Fruit fly (Drosophila melanogaster): ENCODE measurements around the gene kin17.

The kin17 gene

dm6 chr3L:20349333-20349924 is 7.2 kb upstream of the kin17 start:
- TF ChIP-seq Ets21C (GFP tag; optimal IDR thresholded peaks at IDR 0.05) (no peak), lz (GFP tag; optimal IDR thresholded peaks at IDR 0.05) (no peak), Eip78C (GFP tag) (peak; percentile 73), dac (GFP tag; optimal IDR thresholded peaks at IDR 0.05) (no peak), Met (GFP tag; optimal IDR thresholded peaks at IDR 0.05) (no peak), svp (GFP tag) (peak; percentile 89), CG15336 (GFP tag; IDR thresholded peaks at IDR 0.05) (peak; percentile 22; the same call in 1 of the 2 replicates), Sox14 (GFP tag; optimal IDR thresholded peaks at IDR 0.05) (peak; percentile 87), Eip75B (GFP tag; optimal IDR thresholded peaks at IDR 0.05) (peak; percentile 13), vri (GFP tag; optimal IDR thresholded peaks at IDR 0.05) (peak; percentile 25), dsx (GFP tag; optimal IDR thresholded peaks at IDR 0.05; ENCODE audit: poor library complexity, severe bottlenecking) (no peak), Smox (GFP tag; optimal IDR thresholded peaks at IDR 0.05) (no peak), CG8119 (GFP tag; IDR thresholded peaks at IDR 0.05) (0 out of 3 replicates have a peak, but pooled peaks have one; percentile 32), CG32006 (GFP tag; optimal IDR thresholded peaks at IDR 0.05) (no peak)

- no peak for TF ChIP-seq dac (GFP tag; optimal IDR thresholded peaks at IDR 0.05)
- no peak for TF ChIP-seq eg (GFP tag; IDR thresholded peaks at IDR 0.05)
- no peak for TF ChIP-seq CG15336 (GFP tag; IDR thresholded peaks at IDR 0.05)
- TF ChIP-seq CG6808 (GFP tag; optimal IDR thresholded peaks at IDR 0.05), result no peak
- TF ChIP-seq CG3919 (GFP tag; optimal IDR thresholded peaks at IDR 0.05), result no peak
- TF ChIP-seq Hr39 (GFP tag; optimal IDR thresholded peaks at IDR 0.05), result no peak
- TF ChIP-seq CG1621 (tag; optimal IDR thresholded peaks at IDR 0.05), result no peak
- no peak for TF ChIP-seq Sox14 (GFP tag; optimal IDR thresholded peaks at IDR 0.05)
These were observed 3.5 kb upstream of the kin17 start, which contains the start of gene CG5618 for dm6 chr3L:20353149-20353548. Gene CG5618, plus strand, starts transcription at chr3L:20353449.

- TF ChIP-seq spab (GFP tag; optimal IDR thresholded peaks at IDR 0.05), result no peak
- no peak for TF ChIP-seq lz (GFP tag; optimal IDR thresholded peaks at IDR 0.05)
- TF ChIP-seq CG10631 (GFP tag; optimal IDR thresholded peaks at IDR 0.05), result no peak
- TF ChIP-seq CG31627 (GFP tag; optimal IDR thresholded peaks at IDR 0.05), result peak; percentile 8
- TF ChIP-seq CG6854 (GFP tag; optimal IDR thresholded peaks at IDR 0.05), result no peak
- TF ChIP-seq Gug (GFP tag; IDR thresholded peaks at IDR 0.05), result no peak
- no peak; the same call in 2 of the 3 replicates for TF ChIP-seq CG6163 (GFP tag; IDR thresholded peaks at IDR 0.05)
- peak; percentile 48 for TF ChIP-seq CG15336 (GFP tag; IDR thresholded peaks at IDR 0.05)
- TF ChIP-seq dac (GFP tag; optimal IDR thresholded peaks at IDR 0.05), result no peak
- TF ChIP-seq Sox102F (GFP tag; optimal IDR thresholded peaks at IDR 0.05), result no peak
- TF ChIP-seq CG11902 (GFP tag; optimal IDR thresholded peaks at IDR 0.05), result no peak
- no peak for TF ChIP-seq Sox15 (GFP tag; optimal IDR thresholded peaks at IDR 0.05)
- TF ChIP-seq Ets21C (GFP tag; optimal IDR thresholded peaks at IDR 0.05), result no peak
- TF ChIP-seq Met (GFP tag; optimal IDR thresholded peaks at IDR 0.05), result no peak
- TF ChIP-seq fkh (GFP tag; optimal IDR thresholded peaks at IDR 0.05), result no peak
- TF ChIP-seq eg (GFP tag; IDR thresholded peaks at IDR 0.05), result no peak
- TF ChIP-seq cyc (GFP tag; optimal IDR thresholded peaks at IDR 0.05), result no peak
- TF ChIP-seq CG4318 (GFP tag; optimal IDR thresholded peaks at IDR 0.05), result no peak
- no peak for TF ChIP-seq OdsH (GFP tag; optimal IDR thresholded peaks at IDR 0.05)
- TF ChIP-seq CG32006 (GFP tag; optimal IDR thresholded peaks at IDR 0.05), result no peak
- peak; percentile 46 for TF ChIP-seq vri (GFP tag; optimal IDR thresholded peaks at IDR 0.05)
- TF ChIP-seq svp (GFP tag), result peak; percentile 85
- TF ChIP-seq Blimp-1 (GFP tag; optimal IDR thresholded peaks at IDR 0.05), result no peak
- no peak for TF ChIP-seq Eip78C (GFP tag)
- no peak for TF ChIP-seq fd59A (GFP tag; optimal IDR thresholded peaks at IDR 0.05)
- no peak for TF ChIP-seq fd85E (GFP tag; optimal IDR thresholded peaks at IDR 0.05)
- no peak for TF ChIP-seq Ets96B (tag; optimal IDR thresholded peaks at IDR 0.05)
- TF ChIP-seq Eip93F (GFP tag; optimal IDR thresholded peaks at IDR 0.05), result peak; percentile 19
- peak; percentile 6 for TF ChIP-seq CG11762 (GFP tag; optimal IDR thresholded peaks at IDR 0.05; ENCODE audit: insufficient read depth)
- TF ChIP-seq Hr38 (GFP tag; optimal IDR thresholded peaks at IDR 0.05), result no peak
- no peak for TF ChIP-seq CG7368 (GFP tag; optimal IDR thresholded peaks at IDR 0.05)
- TF ChIP-seq CG1621 (tag; optimal IDR thresholded peaks at IDR 0.05), result no peak
- TF ChIP-seq CG34406 (GFP tag; optimal IDR thresholded peaks at IDR 0.05), result no peak
- TF ChIP-seq achi (GFP tag; optimal IDR thresholded peaks at IDR 0.05), result no peak
- TF ChIP-seq CG10669 (GFP tag; optimal IDR thresholded peaks at IDR 0.05), result no peak
- TF ChIP-seq esn (GFP tag; optimal IDR thresholded peaks at IDR 0.05), result peak; percentile 30
- no peak for TF ChIP-seq Hr4 (GFP tag; optimal IDR thresholded peaks at IDR 0.05)
These were observed 2.8 kb upstream of the kin17 start for dm6 chr3L:20353726-20354332.

All from whole organism, prepupa.